Worm (Caenorhabditis elegans) whole organism, L4/young adult: ENCODE data around the gene C31H1.1.

Experiments
- W03F9.2 ChIP-seq: fragments of 150-350 bp; optimal IDR thresholded peaks from 2 replicates; lab custom pipeline; 2014; ENCODE audit warnings: missing biosample characterization, missing genetic modification characterization
- him-1 ChIP-seq: sonication (generic microtip); optimal IDR thresholded peaks from 2 replicates; lab custom pipeline; 2016; ENCODE audit warnings: missing genotype, missing genetic modification reagents, missing genetic modification characterization, missing compliant biosample characterization

DNA sequence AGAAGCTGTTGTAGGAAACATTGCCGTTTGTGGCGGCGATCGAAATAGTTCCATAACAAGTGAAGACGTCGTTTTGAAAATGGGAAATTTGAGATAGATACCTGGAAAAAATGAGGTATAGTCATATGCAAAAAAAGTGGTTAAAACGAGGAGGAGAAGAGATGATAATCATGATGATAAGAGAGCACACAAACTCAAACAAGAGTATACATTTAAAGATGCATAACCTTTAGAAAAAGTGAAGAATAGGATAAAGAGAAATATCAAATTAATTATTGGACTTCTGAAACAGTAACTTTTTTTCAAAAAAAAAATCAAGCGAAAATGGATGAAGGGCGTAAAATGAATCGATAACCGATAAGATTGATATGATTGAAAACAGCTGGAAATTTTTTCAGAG is 39.5 kb upstream of the C31H1.1 start, which contains the start of gene nhr-46:
- TF ChIP-seq him-1 = no peak
- no peak for TF ChIP-seq W03F9.2 (tag; lab: Kevin White, UChicago)
